Fruit fly (Drosophila melanogaster) whole organism, embryonic: ENCODE measurements around the gene Atg18b.

Experiments used
- ATbp ChIP-seq: fragments of 200-800 bp; sonication (Bioruptor generic); optimal IDR thresholded peaks from 2 replicates; lab custom pipeline; 2017; ENCODE audit warnings: missing biosample characterization, mild to moderate bottlenecking, missing genetic modification characterization, missing genetic modification reagents
- Asciz ChIP-seq: fragments of 200-800 bp; sonication (Bioruptor generic); optimal IDR thresholded peaks from 2 replicates; lab custom pipeline; 2017; ENCODE audit warnings: missing biosample characterization, mild to moderate bottlenecking, missing genetic modification characterization, missing genetic modification reagents
- Bdp1 ChIP-seq: fragments of 200-800 bp; sonication (Bioruptor generic); optimal IDR thresholded peaks from 3 replicates; lab custom pipeline; 2016; ENCODE audit warnings: missing biosample characterization, missing genetic modification characterization
- Blimp-1 ChIP-seq: fragments of 200-800 bp; sonication (Bioruptor generic); optimal IDR thresholded peaks from 3 replicates; lab custom pipeline; 2018; ENCODE audit warnings: missing biosample characterization, missing genetic modification characterization, mild to moderate bottlenecking, moderate library complexity, missing genetic modification reagents
- CG11093 ChIP-seq: fragments of 200-800 bp; sonication (Bioruptor generic); IDR thresholded peaks from 3 replicates; pipeline ENCODE4 v1.3.6; 2022; ENCODE audit warnings: missing biosample characterization, missing genetic modification characterization
- CG11696 ChIP-seq: fragments of 200-800 bp; sonication (Bioruptor generic); IDR thresholded peaks from 2 replicates; pipeline ENCODE4 v1.3.6; 2022; ENCODE audit warnings: missing biosample characterization, missing genetic modification characterization
- CG13123 ChIP-seq: fragments of 200-800 bp; sonication (Bioruptor generic); optimal IDR thresholded peaks from 2 replicates; lab custom pipeline; 2016; ENCODE audit warnings: missing biosample characterization, missing genetic modification characterization
- CG13287 ChIP-seq: fragments of 200-800 bp; sonication (Bioruptor generic); IDR thresholded peaks from 2 replicates; pipeline ENCODE4 v1.3.6; 2022; ENCODE audit warnings: missing biosample characterization, missing genetic modification characterization; ENCODE audit not compliant: partially characterized antibody
- CG13894 ChIP-seq: fragments of 200-800 bp; sonication (Bioruptor generic); optimal IDR thresholded peaks from 3 replicates; lab custom pipeline; 2018; ENCODE audit warnings: missing biosample characterization, mild to moderate bottlenecking, missing genetic modification characterization, moderate library complexity
- CG14014 ChIP-seq: fragments of 200-800 bp; sonication (Bioruptor generic); IDR thresholded peaks from 2 replicates; pipeline ENCODE4 v1.3.6; 2022; ENCODE audit warnings: missing biosample characterization, missing genetic modification characterization
- CG15011 ChIP-seq: fragments of 200-800 bp; sonication (Bioruptor generic); optimal IDR thresholded peaks from 3 replicates; lab custom pipeline; 2018; ENCODE audit warnings: missing biosample characterization, mild to moderate bottlenecking, missing genetic modification characterization
- CG1529 ChIP-seq: fragments of 200-800 bp; sonication (Bioruptor generic); optimal IDR thresholded peaks from 3 replicates; lab custom pipeline; 2018; ENCODE audit warnings: missing biosample characterization, missing genetic modification characterization
- CG15479 ChIP-seq: fragments of 200-800 bp; sonication (Bioruptor generic); optimal IDR thresholded peaks from 3 replicates; lab custom pipeline; 2019; ENCODE audit warnings: missing biosample characterization, mild to moderate bottlenecking, missing genetic modification characterization, moderate library complexity
- CG15696 ChIP-seq: fragments of 200-800 bp; sonication (Bioruptor generic); optimal IDR thresholded peaks from 2 replicates; lab custom pipeline; 2019; ENCODE audit warnings: missing biosample characterization, mild to moderate bottlenecking, missing genetic modification characterization, moderate library complexity
- CG1792 ChIP-seq: fragments of 200-800 bp; sonication (Bioruptor generic); optimal IDR thresholded peaks from 2 replicates; lab custom pipeline; 2016; ENCODE audit warnings: missing biosample characterization, missing genetic modification characterization
- CG18599 ChIP-seq: fragments of 200-800 bp; sonication (Bioruptor generic); optimal IDR thresholded peaks from 3 replicates; lab custom pipeline; 2017; ENCODE audit warnings: missing biosample characterization, missing genetic modification characterization, mild to moderate bottlenecking, moderate library complexity, missing genetic modification reagents
- CG2199 ChIP-seq: fragments of 200-800 bp; sonication (Bioruptor generic); IDR thresholded peaks from 3 replicates; pipeline ENCODE4 v1.3.6; 2022; ENCODE audit warnings: missing biosample characterization, missing genetic modification characterization
- CG6813 ChIP-seq: fragments of 200-800 bp; sonication (Bioruptor generic); optimal IDR thresholded peaks from 2 replicates; lab custom pipeline; 2017; ENCODE audit warnings: missing biosample characterization, missing genetic modification characterization, mild to moderate bottlenecking, moderate library complexity, missing genetic modification reagents
- CG7786 ChIP-seq: fragments of 200-800 bp; sonication (Bioruptor generic); optimal IDR thresholded peaks from 2 replicates; lab custom pipeline; 2016; ENCODE audit warnings: missing biosample characterization, missing genetic modification characterization
- CTCF ChIP-seq: fragments of 200-800 bp; sonication (Bioruptor generic); optimal IDR thresholded peaks from 2 replicates; lab custom pipeline; 2017; ENCODE audit warnings: missing biosample characterization, mild to moderate bottlenecking, missing genetic modification characterization, moderate library complexity
- Deaf1 ChIP-seq: fragments of 200-800 bp; optimal IDR thresholded peaks from 3 replicates; lab custom pipeline; 2019; ENCODE audit warnings: missing biosample characterization, mild to moderate bottlenecking, missing genetic modification characterization, moderate library complexity
- Drgx ChIP-seq: fragments of 200-800 bp; sonication (Bioruptor generic); IDR thresholded peaks from 2 replicates; pipeline ENCODE4 v1.3.6; 2022; ENCODE audit warnings: missing biosample characterization, missing genetic modification characterization
- Ets97D ChIP-seq: fragments of 200-800 bp; sonication (Bioruptor generic); optimal IDR thresholded peaks from 3 replicates; lab custom pipeline; 2016; ENCODE audit warnings: missing biosample characterization, missing genetic modification characterization
- Hmr ChIP-seq: fragments of 200-800 bp; sonication (Bioruptor generic); optimal IDR thresholded peaks from 3 replicates; lab custom pipeline; 2017; ENCODE audit warnings: mild to moderate bottlenecking, missing biosample characterization, missing genetic modification reagents, missing genetic modification characterization
- Mad ChIP-seq: fragments of 200-800 bp; sonication (Bioruptor generic); optimal IDR thresholded peaks from 2 replicates; lab custom pipeline; 2016; ENCODE audit warnings: missing biosample characterization, missing genetic modification characterization
- NC2β ChIP-seq: fragments of 200-800 bp; sonication (Bioruptor generic); optimal IDR thresholded peaks from 2 replicates; lab custom pipeline; 2016; ENCODE audit warnings: missing biosample characterization, missing genetic modification characterization
- Oaz ChIP-seq: fragments of 200-800 bp; sonication (Bioruptor generic); IDR thresholded peaks from 2 replicates; pipeline ENCODE4 v1.3.6; 2022; ENCODE audit warnings: missing biosample characterization, missing genetic modification characterization
- ato ChIP-seq: fragments of 200-800 bp; sonication (Bioruptor generic); IDR thresholded peaks from 2 replicates; pipeline ENCODE4 v1.3.6; 2022; ENCODE audit warnings: missing biosample characterization, missing genetic modification characterization; ENCODE audit not compliant: partially characterized antibody
- bab2 ChIP-seq: fragments of 200-800 bp; sonication (Bioruptor generic); optimal IDR thresholded peaks from 2 replicates; lab custom pipeline; 2016; ENCODE audit warnings: missing biosample characterization, missing genetic modification characterization
- ci ChIP-seq: fragments of 200-800 bp; sonication (Bioruptor generic); IDR thresholded peaks from 3 replicates; pipeline ENCODE4 v1.3.6; 2022; ENCODE audit warnings: missing biosample characterization, missing genetic modification characterization
- danr ChIP-seq: fragments of 200-800 bp; sonication (Bioruptor generic); IDR thresholded peaks from 2 replicates; pipeline ENCODE4 v1.3.6; 2022; ENCODE audit warnings: missing biosample characterization, missing genetic modification characterization
- dimm ChIP-seq: fragments of 200-800 bp; sonication (Bioruptor generic); IDR thresholded peaks from 2 replicates; pipeline ENCODE4 v1.3.6; 2022; ENCODE audit warnings: missing biosample characterization, missing genetic modification characterization
- dmrt11E ChIP-seq: fragments of 200-800 bp; sonication (Bioruptor generic); optimal IDR thresholded peaks from 3 replicates; lab custom pipeline; 2018; ENCODE audit warnings: missing biosample characterization, mild to moderate bottlenecking, missing genetic modification characterization, moderate library complexity
- eve ChIP-seq, 2 experiments: fragments of >200 bp; optimal IDR thresholded peaks; 2 replicates each; lab custom pipeline; 2017; ENCODE audit warnings: missing biosample characterization in 2 of 2, missing genetic modification characterization in 2 of 2
- ftz-f1 ChIP-seq: fragments of 200-800 bp; sonication (Bioruptor generic); optimal IDR thresholded peaks from 2 replicates; lab custom pipeline; 2016; ENCODE audit warnings: missing biosample characterization, missing genetic modification characterization
- fu2 ChIP-seq: fragments of 200-800 bp; sonication (Bioruptor generic); optimal IDR thresholded peaks from 2 replicates; lab custom pipeline; 2016; ENCODE audit warnings: missing biosample characterization, missing genetic modification characterization
- nerfin-1 ChIP-seq: fragments of 200-800 bp; sonication (Bioruptor generic); optimal IDR thresholded peaks from 3 replicates; lab custom pipeline; 2019; ENCODE audit warnings: missing biosample characterization, mild to moderate bottlenecking, missing genetic modification characterization, moderate library complexity
- oc ChIP-seq: fragments of 200-800 bp; sonication (Bioruptor generic); optimal IDR thresholded peaks from 2 replicates; lab custom pipeline; 2018; ENCODE audit warnings: missing biosample characterization, mild to moderate bottlenecking, missing genetic modification characterization, moderate library complexity
- odd ChIP-seq: fragments of 200-800 bp; sonication (Bioruptor generic); optimal IDR thresholded peaks from 2 replicates; lab custom pipeline; 2017; ENCODE audit warnings: missing biosample characterization, mild to moderate bottlenecking, missing genetic modification characterization

Atg18b gene

dm6 chr2L:21214961-21215362, 5.4 kb downstream of the Atg18b start (continued):
- TF ChIP-seq NC2β (GFP tag; lab: Kevin White, UChicago) (peak; percentile 56), CG11696 (GFP tag; lab: Robert Waterston, UW) (no peak), danr (no peak)

DNA sequence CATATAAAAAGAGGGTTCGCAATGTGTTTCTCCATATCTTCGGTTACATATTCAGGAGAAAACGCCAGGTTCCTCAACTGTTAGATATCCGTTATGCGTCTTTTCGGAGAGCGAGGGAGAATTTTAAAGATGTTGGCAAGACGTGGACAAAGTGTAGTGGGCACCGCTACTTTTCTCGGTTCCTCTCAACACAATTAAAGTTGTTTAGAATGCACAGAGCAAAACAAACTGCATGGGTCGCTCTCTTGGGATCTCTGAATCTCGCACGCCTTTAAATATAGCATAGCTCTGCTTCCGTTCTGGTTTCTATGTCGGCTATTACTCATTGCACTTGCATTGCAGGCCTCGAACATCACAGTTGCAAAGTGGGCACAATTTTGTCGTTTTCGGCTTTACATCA, 14.2 kb downstream of the Atg18b start, which contains the start of gene clumsy:
Gene clumsy (plus strand): TSS at position 301 of the 400 bp plus-strand sequence.
- TF ChIP-seq bab2 (no peak), CG2199 (GFP tag; lab: Robert Waterston, UW) (peak; percentile 23; the same call in 1 of the 3 replicates)

- no peak for TF ChIP-seq Hmr
- TF ChIP-seq Mad (GFP tag; lab: Kevin White, UChicago): no peak
- TF ChIP-seq ftz-f1 (GFP tag; lab: Kevin White, UChicago): no peak
- no peak for TF ChIP-seq dimm
- TF ChIP-seq Ets97D (GFP tag; lab: Kevin White, UChicago): no peak
- no peak for TF ChIP-seq CG15011 (GFP tag; lab: Kevin White, UChicago)
- no peak for TF ChIP-seq Oaz (GFP tag; lab: Robert Waterston, UW)
- no peak for TF ChIP-seq eve (GFP tag; optimal IDR thresholded peaks at IDR 0.05; lab: Kevin White, UChicago)
- TF ChIP-seq oc (tag; lab: Kevin White, UChicago): no peak
- TF ChIP-seq ci (GFP tag; lab: Robert Waterston, UW): no peak
- TF ChIP-seq CG1792 (GFP tag; lab: Kevin White, UChicago): no peak
Measured at dm6 chr2L:21202702-21203101, 17.7 kb downstream of the Atg18b start, which contains the start of gene CG31988. Gene CG31988, minus strand, starts transcription at chr2L:21202802.

DNA sequence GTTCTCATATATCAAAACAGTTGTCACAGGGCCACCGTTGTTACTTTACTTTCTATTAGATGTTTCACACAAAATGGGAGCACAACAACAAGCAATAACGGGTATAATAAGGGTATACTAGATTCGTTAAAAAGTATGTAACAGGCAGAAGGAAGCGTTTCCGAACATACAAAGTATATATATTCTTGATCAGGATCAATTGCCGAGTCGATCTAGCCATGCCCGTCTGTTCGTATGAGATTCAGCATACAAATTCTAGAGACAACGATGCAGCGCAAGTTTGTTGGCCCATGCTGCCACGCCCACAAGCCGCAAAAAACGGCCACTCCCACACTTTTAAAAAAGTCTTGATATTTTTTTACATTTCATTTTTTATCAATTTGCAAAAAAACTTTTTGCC, 20.1 kb downstream of the Atg18b start, which contains the start of gene CG31624:
Gene CG31624 (minus strand): TSS at position 101 of the 400 bp plus-strand sequence.
- TF ChIP-seq CG11093 (GFP tag; lab: Robert Waterston, UW) (no peak), CG7786 (GFP tag; lab: Kevin White, UChicago) (no peak), CG13123 (GFP tag; lab: Kevin White, UChicago) (no peak), Bdp1 (GFP tag; lab: Kevin White, UChicago) (no peak), odd (no peak), CTCF (GFP tag; lab: Kevin White, UChicago) (no peak)

DNA sequence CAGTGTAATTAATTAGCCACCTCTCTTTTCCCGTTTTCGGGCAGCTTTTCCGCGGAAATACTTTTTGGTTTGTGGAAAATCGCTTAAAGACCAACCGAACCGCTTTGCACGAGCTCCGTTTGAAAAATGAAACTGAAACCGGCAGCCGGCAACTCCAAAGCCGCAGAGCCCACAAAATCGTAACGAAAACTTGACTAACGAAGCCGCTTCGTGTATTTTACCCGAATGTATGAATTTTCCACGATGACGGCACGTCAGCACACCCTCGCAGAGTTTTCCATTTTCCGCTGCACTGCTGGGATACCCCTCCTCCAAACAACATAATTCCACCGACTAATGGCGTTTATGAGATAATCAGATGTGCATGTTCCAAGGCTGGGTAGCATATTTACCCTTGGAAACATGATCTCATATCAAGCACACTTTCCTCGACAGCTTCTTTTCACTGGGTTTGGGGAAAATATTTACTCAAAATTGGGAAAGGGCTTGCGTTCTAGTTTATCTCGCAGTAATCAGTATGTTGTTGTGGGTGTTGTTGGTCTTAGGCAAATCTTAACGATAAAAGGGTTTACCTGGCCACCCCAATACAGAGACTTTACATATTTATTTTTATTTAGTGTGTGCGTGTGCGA, 21.6 kb downstream of the Atg18b start, which contains the start of gene Ret:
Gene Ret (minus strand): TSS at position 130 of the 632 bp plus-strand sequence.
- TF ChIP-seq CG13894 (tag; lab: Kevin White, UChicago) (peak; percentile 5), CG14014 (GFP tag; lab: Robert Waterston, UW) (no peak), ATbp (GFP tag; lab: Kevin White, UChicago) (peak; percentile 50), CG15479 (GFP tag; lab: Kevin White, UChicago) (peak; percentile 9), CG1529 (peak; percentile 11), CG2199 (GFP tag; lab: Robert Waterston, UW) (peak; percentile 37; the same call in 1 of the 3 replicates), ato (GFP tag; lab: Robert Waterston, UW) (peak; percentile 14; the same call in 1 of the 2 replicates), CG6813 (GFP tag; lab: Kevin White, UChicago) (peak; percentile 14), CG13287 (GFP tag; lab: Robert Waterston, UW) (no peak), fu2 (GFP tag; lab: Kevin White, UChicago) (no peak), Drgx (GFP tag; lab: Robert Waterston, UW) (no peak), Deaf1 (tag; lab: Kevin White, UChicago) (peak; percentile 94), nerfin-1 (peak; percentile 9), Asciz (GFP tag; lab: Kevin White, UChicago) (peak; percentile 6), CG18599 (GFP tag; lab: Kevin White, UChicago) (peak; percentile 16), CG15696 (peak; percentile 35), Blimp-1 (GFP tag; lab: Kevin White, UChicago) (peak; percentile 15), dmrt11E (tag; lab: Kevin White, UChicago) (peak; percentile 1)
- TF ChIP-seq, all 482 proteins: peak for 14
